Worm (Caenorhabditis elegans) whole organism, young adult: ENCODE results near the gene R11D1.4.

Source experiments
- B0019.2 ChIP-seq: fragments of 200-800 bp; sonication (Bioruptor generic); conservative IDR thresholded peaks from 2 replicates; pipeline ENCODE4 v1.3.6; 2022; ENCODE audit warnings: missing genetic modification reagents, missing genetic modification characterization, missing compliant biosample characterization
- B0035.1 ChIP-seq: sonication (generic microtip); optimal IDR thresholded peaks from 2 replicates; lab custom pipeline; 2016; ENCODE audit warnings: missing genetic modification characterization, mild to moderate bottlenecking, missing compliant biosample characterization, missing genotype, missing genetic modification reagents
- C17E4.6 ChIP-seq: fragments of 200-800 bp; sonication (Bioruptor generic); IDR thresholded peaks from 2 replicates; pipeline ENCODE4 v1.3.6; 2022; ENCODE audit warnings: missing genetic modification reagents, missing genetic modification characterization, missing compliant biosample characterization
- D2030.7 ChIP-seq: fragments of 200-800 bp; sonication (Bioruptor generic); IDR thresholded peaks from 2 replicates; pipeline ENCODE4 v1.3.6; 2022; ENCODE audit warnings: missing genetic modification reagents, missing genetic modification characterization, missing compliant biosample characterization
- F33H1.4 ChIP-seq: fragments of 200-800 bp; sonication (Bioruptor generic); IDR thresholded peaks from 2 replicates; pipeline ENCODE4 v1.3.6; 2022; ENCODE audit warnings: missing genetic modification reagents, missing genetic modification characterization, missing compliant biosample characterization
- F37B4.10 ChIP-seq: fragments of 200-800 bp; sonication (Bioruptor generic); IDR thresholded peaks from 2 replicates; pipeline ENCODE4 v1.3.6; 2022; ENCODE audit warnings: missing genetic modification characterization, missing compliant biosample characterization
- F39B2.1 ChIP-seq: fragments of 200-800 bp; sonication (Bioruptor generic); IDR thresholded peaks from 2 replicates; pipeline ENCODE4 v1.3.6; 2022; ENCODE audit warnings: missing genetic modification reagents, missing genetic modification characterization, missing compliant biosample characterization
- F49E8.2 ChIP-seq: sonication (generic microtip); optimal IDR thresholded peaks from 3 replicates; lab custom pipeline; 2017; ENCODE audit warnings: missing genetic modification characterization, mild to moderate bottlenecking, missing compliant biosample characterization, antibody characterized with exemption, moderate library complexity; ENCODE audit not compliant: insufficient read depth
- K12H6.12 ChIP-seq: fragments of 200-800 bp; sonication (Bioruptor generic); optimal IDR thresholded peaks from 2 replicates; lab custom pipeline; 2018; ENCODE audit warnings: mild to moderate bottlenecking, missing genetic modification characterization, missing compliant biosample characterization
- Y53G8AR.9 ChIP-seq: fragments of 200-800 bp; sonication (Bioruptor generic); conservative IDR thresholded peaks from 2 replicates; pipeline ENCODE4 v1.3.6; 2022; ENCODE audit warnings: missing genetic modification reagents, missing genetic modification characterization, missing compliant biosample characterization
- athp-1 ChIP-seq: sonication (generic microtip); optimal IDR thresholded peaks from 2 replicates; lab custom pipeline; 2017; ENCODE audit warnings: mild to moderate bottlenecking, missing genetic modification characterization, missing compliant biosample characterization
- bed-1 ChIP-seq: fragments of 200-800 bp; sonication (Bioruptor generic); IDR thresholded peaks from 2 replicates; pipeline ENCODE4 v1.3.6; 2022; ENCODE audit warnings: missing genetic modification reagents, missing genetic modification characterization, missing compliant biosample characterization
- ceh-100 ChIP-seq: fragments of 200-800 bp; sonication (Bioruptor generic); IDR thresholded peaks from 2 replicates; pipeline ENCODE4 v1.3.6; 2022; ENCODE audit warnings: missing genetic modification reagents, missing genetic modification characterization, missing compliant biosample characterization
- ceh-79 ChIP-seq: sonication (generic microtip); optimal IDR thresholded peaks from 2 replicates; lab custom pipeline; 2017; ENCODE audit warnings: mild to moderate bottlenecking, missing genetic modification characterization, missing compliant biosample characterization
- chd-7 ChIP-seq: sonication (generic microtip); optimal IDR thresholded peaks from 2 replicates; lab custom pipeline; 2016; ENCODE audit warnings: mild to moderate bottlenecking, missing genetic modification characterization, moderate library complexity, missing compliant biosample characterization
- dpff-1 ChIP-seq: sonication (generic microtip); optimal IDR thresholded peaks from 2 replicates; lab custom pipeline; 2017; ENCODE audit warnings: mild to moderate bottlenecking, missing genetic modification characterization, missing compliant biosample characterization
- dpl-1 ChIP-seq: fragments of 150-350 bp; optimal IDR thresholded peaks from 2 replicates; lab custom pipeline; 2014; ENCODE audit warnings: missing biosample characterization, missing genetic modification reagents, missing genetic modification characterization
- egrh-3 ChIP-seq: fragments of 200-800 bp; sonication (Bioruptor generic); IDR thresholded peaks from 2 replicates; pipeline ENCODE4 v1.3.6; 2022; ENCODE audit warnings: missing genetic modification reagents, missing genetic modification characterization, missing compliant biosample characterization
- ekl-4 ChIP-seq: fragments of 200-800 bp; sonication (Bioruptor generic); IDR thresholded peaks from 2 replicates; pipeline ENCODE4 v1.3.6; 2022; ENCODE audit warnings: missing genetic modification reagents, missing genetic modification characterization, missing compliant biosample characterization
- hlh-26 ChIP-seq: fragments of 200-800 bp; sonication (Bioruptor generic); conservative IDR thresholded peaks from 2 replicates; pipeline ENCODE4 v1.3.6; 2022; ENCODE audit warnings: missing genetic modification reagents, missing genetic modification characterization, missing compliant biosample characterization
- hrde-1 ChIP-seq: sonication (generic microtip); optimal IDR thresholded peaks from 2 replicates; lab custom pipeline; 2016; ENCODE audit warnings: missing genetic modification characterization, mild to moderate bottlenecking, missing compliant biosample characterization, moderate library complexity, missing genotype, missing genetic modification reagents, borderline replicate concordance
- lin-35 ChIP-seq, 3 experiments: fragments of 150-350 bp in 2 of 3; sonication (generic microtip) in 1 of 3; optimal IDR thresholded peaks; 2 replicates each; lab custom pipeline; 2014 to 2018; ENCODE audit warnings: missing biosample characterization in 3 of 3, missing genetic modification characterization in 3 of 3, missing genetic modification reagents in 3 of 3
- lin-40 ChIP-seq: sonication (generic microtip); optimal IDR thresholded peaks from 2 replicates; lab custom pipeline; 2016; ENCODE audit warnings: missing genetic modification characterization, mild to moderate bottlenecking, missing compliant biosample characterization, missing genotype, missing genetic modification reagents
- lir-1 ChIP-seq: fragments of 200-800 bp; sonication (Bioruptor generic); conservative IDR thresholded peaks from 2 replicates; pipeline ENCODE4 v1.3.6; 2022; ENCODE audit warnings: missing genetic modification reagents, missing genetic modification characterization, missing compliant biosample characterization
- madf-10 ChIP-seq: sonication (generic microtip); optimal IDR thresholded peaks from 2 replicates; lab custom pipeline; 2016; ENCODE audit warnings: mild to moderate bottlenecking, missing genetic modification characterization, missing compliant biosample characterization
- nfya-1 ChIP-seq: sonication (generic microtip); optimal IDR thresholded peaks from 2 replicates; lab custom pipeline; 2017; ENCODE audit warnings: antibody characterized with exemption, missing compliant biosample characterization, missing genetic modification characterization, borderline replicate concordance; ENCODE audit not compliant: insufficient read depth
- nhr-120 ChIP-seq: fragments of 200-800 bp; sonication (Bioruptor generic); IDR thresholded peaks from 2 replicates; pipeline ENCODE4 v1.3.6; 2022; ENCODE audit warnings: missing genetic modification characterization, missing compliant biosample characterization
- nhr-27 ChIP-seq: fragments of 200-800 bp; sonication (Bioruptor generic); optimal IDR thresholded peaks from 2 replicates; lab custom pipeline; 2018; ENCODE audit warnings: mild to moderate bottlenecking, missing genetic modification characterization, moderate library complexity, missing compliant biosample characterization
- nhr-80 ChIP-seq: sonication (generic microtip); optimal IDR thresholded peaks from 2 replicates; lab custom pipeline; 2016; ENCODE audit warnings: missing genetic modification characterization, missing compliant biosample characterization
- rcor-1 ChIP-seq: fragments of 200-800 bp; sonication (Bioruptor generic); IDR thresholded peaks from 2 replicates; pipeline ENCODE4 v1.3.6; 2022; ENCODE audit warnings: missing genetic modification reagents, missing genetic modification characterization, missing compliant biosample characterization
- repo-1 ChIP-seq: sonication (generic microtip); optimal IDR thresholded peaks from 2 replicates; lab custom pipeline; 2017; ENCODE audit warnings: mild to moderate bottlenecking, missing genetic modification characterization, missing compliant biosample characterization
- sdz-38 ChIP-seq: sonication (generic microtip); optimal IDR thresholded peaks from 2 replicates; lab custom pipeline; 2016; ENCODE audit warnings: missing genotype, missing genetic modification characterization, missing compliant biosample characterization
- snpc-1.3 ChIP-seq: sonication (generic microtip); optimal IDR thresholded peaks from 2 replicates; lab custom pipeline; 2017; ENCODE audit warnings: missing genetic modification characterization, mild to moderate bottlenecking, missing compliant biosample characterization, antibody characterized with exemption, moderate library complexity, missing genotype, missing genetic modification reagents; ENCODE audit not compliant: insufficient read depth
- tbp1 ChIP-seq: fragments of 200-800 bp; sonication (Bioruptor generic); optimal IDR thresholded peaks from 2 replicates; lab custom pipeline; 2018; ENCODE audit warnings: mild to moderate bottlenecking, missing genetic modification characterization, missing compliant biosample characterization
- tbx-9 ChIP-seq: sonication (generic microtip); optimal IDR thresholded peaks from 2 replicates; lab custom pipeline; 2016; ENCODE audit warnings: borderline replicate concordance, missing genetic modification characterization, inconsistent platforms, missing compliant biosample characterization
- zfh-2 ChIP-seq: fragments of 200-800 bp; sonication (Bioruptor generic); conservative IDR thresholded peaks from 2 replicates; pipeline ENCODE4 v1.3.6; 2022; ENCODE audit warnings: missing genetic modification reagents, missing genetic modification characterization, missing compliant biosample characterization
- ztf-22 ChIP-seq: fragments of 200-800 bp; sonication (Bioruptor generic); optimal IDR thresholded peaks from 2 replicates; lab custom pipeline; 2018; ENCODE audit warnings: mild to moderate bottlenecking, missing genetic modification characterization, moderate library complexity, missing compliant biosample characterization

Gene R11D1.4

ce11 chrV:12760913-12761312 lies 46.9 kb upstream of the R11D1.4 start, which contains the start of gene F18E2.15:
Gene F18E2.15, minus strand, starts transcription at chrV:12761013.
- TF ChIP-seq B0035.1 (tag; lab: Kevin White, UChicago) = no peak
- TF ChIP-seq hrde-1 = no peak
- TF ChIP-seq madf-10 (tag; lab: Kevin White, UChicago) = no peak
- no peak for TF ChIP-seq zfh-2 (GFP tag; lab: Robert Waterston, UW)
- no peak for TF ChIP-seq egrh-3
- TF ChIP-seq nhr-27 (tag; lab: Kevin White, UChicago) = no peak

ce11 chrV:12759660-12760059 lies 45.6 kb upstream of the R11D1.4 start, which contains the start of gene papl-1:
Gene papl-1, minus strand, starts transcription at chrV:12759760.
- TF ChIP-seq tbx-9 (tag; lab: Kevin White, UChicago) = no peak
- TF ChIP-seq F39B2.1 (GFP tag; lab: Robert Waterston, UW) = no peak
- TF ChIP-seq lin-40 (tag; lab: Kevin White, UChicago) = no peak
- no peak for TF ChIP-seq dpl-1 (GFP tag; lab: Kevin White, UChicago)
- TF ChIP-seq nhr-120 (GFP tag; lab: Robert Waterston, UW) = no peak
- no peak for TF ChIP-seq nfya-1
- TF ChIP-seq, all 124 proteins: peak for 0

- TF ChIP-seq sdz-38 (tag; lab: Kevin White, UChicago) (no peak), rcor-1 (GFP tag; lab: Robert Waterston, UW) (no peak), nhr-80 (tag; lab: Kevin White, UChicago) (no peak), dpff-1 (no peak), ekl-4 (GFP tag; lab: Robert Waterston, UW) (no peak), ceh-100 (GFP tag; lab: Robert Waterston, UW) (no peak), athp-1 (tag; lab: Kevin White, UChicago) (no peak), snpc-1.3 (tag; lab: Kevin White, UChicago) (no peak), F37B4.10 (no peak), ztf-22 (no peak), B0019.2 (GFP tag; lab: Robert Waterston, UW) (no peak), hlh-26 (GFP tag; lab: Robert Waterston, UW) (no peak), D2030.7 (GFP tag; lab: Robert Waterston, UW) (no peak), F33H1.4 (GFP tag; lab: Robert Waterston, UW) (no peak), K12H6.12 (tag; lab: Kevin White, UChicago) (no peak), C17E4.6 (no peak), lir-1 (GFP tag; lab: Robert Waterston, UW) (no peak), bed-1 (GFP tag; lab: Robert Waterston, UW) (no peak), ceh-79 (tag; lab: Kevin White, UChicago) (no peak), repo-1 (tag; lab: Kevin White, UChicago) (no peak)
These were observed 40.8 kb upstream of the R11D1.4 start, which contains the start of gene gpa-13 for ce11 chrV:12754839-12755238. Gene gpa-13, minus strand, starts transcription at chrV:12754939.

- TF ChIP-seq B0019.2 (GFP tag; lab: Robert Waterston, UW) (no peak), tbp1 (GFP tag; lab: Kevin White, UChicago) (no peak), chd-7 (no peak), ekl-4 (GFP tag; lab: Robert Waterston, UW) (no peak), lin-35 (GFP tag; optimal IDR thresholded peaks at IDR 0.05; lab: Kevin White, UChicago) (no peak), Y53G8AR.9 (no peak), F49E8.2 (no peak)
These were observed 38.4 kb upstream of the R11D1.4 start, which contains the start of gene C15C8.8 for ce11 chrV:12752407-12752806. Gene C15C8.8, minus strand, starts transcription at chrV:12752507.
